Fruit fly (Drosophila melanogaster) S2 (cell line): ENCODE data around the gene Pdp.
A peak's percentile ranks its signal among the peaks of the same experiment; 100 is the strongest.

Experiments
- CG8478 ChIP-seq: fragments of >200 bp; optimal IDR thresholded peaks from 2 replicates; lab custom pipeline; 2018
- CTCF ChIP-seq, 2 experiments: fragments of >200 bp; optimal IDR thresholded peaks; 2 replicates each; lab custom pipeline; 2018

DNA sequence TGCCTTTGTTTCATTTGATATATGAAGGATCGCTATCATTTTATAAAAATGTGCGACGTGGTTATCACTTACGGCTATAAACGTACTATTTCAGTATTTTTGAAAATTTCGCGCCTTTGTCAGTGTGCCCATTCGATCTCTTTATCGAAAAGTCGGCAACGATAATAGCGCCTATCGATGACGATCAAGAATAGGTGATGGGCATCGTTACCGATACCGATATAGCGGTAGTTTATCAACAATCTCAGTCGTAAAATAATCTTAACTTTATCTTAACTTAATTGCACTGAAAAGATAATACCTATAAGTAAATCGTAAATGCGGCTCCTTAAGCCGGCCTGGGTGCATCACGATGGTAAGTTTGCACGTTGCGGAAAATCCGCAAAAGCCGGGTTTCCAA, 12.5 kb downstream of the Pdp start, which contains the start of gene Hira:
- peak in 1 of 2 experiments; percentile 19 for TF ChIP-seq CTCF (optimal IDR thresholded peaks at IDR 0.05; lab: Kevin White, UChicago)
- no peak for TF ChIP-seq CG8478
